Worm (Caenorhabditis elegans): Measurements from ENCODE around the gene pam-1.

The pam-1 gene

DNA sequence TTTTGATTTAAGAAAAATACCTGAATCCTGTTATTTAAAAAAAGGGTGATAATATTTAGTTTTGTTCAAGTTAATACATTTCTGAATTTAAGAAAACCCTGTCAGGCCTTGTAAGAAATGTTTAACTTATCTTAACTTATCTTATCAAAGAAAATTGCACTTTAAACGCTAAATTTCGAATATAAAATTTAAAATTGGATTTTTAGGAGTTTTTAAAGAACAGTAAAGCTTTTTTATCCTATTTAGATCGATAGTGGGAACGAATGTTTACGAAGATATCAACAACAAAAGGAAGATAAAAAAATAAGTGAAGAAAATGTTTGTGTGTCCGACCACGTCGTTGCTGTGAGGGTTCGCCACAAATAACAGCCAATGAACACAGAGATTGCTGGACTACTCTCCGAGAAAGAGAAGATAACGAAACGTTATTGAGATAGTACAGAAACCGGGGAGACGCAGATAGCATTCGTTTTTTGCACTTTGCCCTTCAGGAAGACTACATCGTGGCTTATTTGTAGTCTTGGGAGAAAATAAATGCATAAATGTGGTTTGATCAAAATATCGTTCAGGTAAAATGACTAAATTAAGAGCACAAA lies 2.4 kb upstream of the pam-1 start, which contains the start of gene dif-1:
Gene dif-1 (minus strand): TSS at position 51 of the 596 bp plus-strand sequence.
- no peak for TF ChIP-seq unc-62 (GFP tag; optimal IDR thresholded peaks at IDR 0.05)

DNA sequence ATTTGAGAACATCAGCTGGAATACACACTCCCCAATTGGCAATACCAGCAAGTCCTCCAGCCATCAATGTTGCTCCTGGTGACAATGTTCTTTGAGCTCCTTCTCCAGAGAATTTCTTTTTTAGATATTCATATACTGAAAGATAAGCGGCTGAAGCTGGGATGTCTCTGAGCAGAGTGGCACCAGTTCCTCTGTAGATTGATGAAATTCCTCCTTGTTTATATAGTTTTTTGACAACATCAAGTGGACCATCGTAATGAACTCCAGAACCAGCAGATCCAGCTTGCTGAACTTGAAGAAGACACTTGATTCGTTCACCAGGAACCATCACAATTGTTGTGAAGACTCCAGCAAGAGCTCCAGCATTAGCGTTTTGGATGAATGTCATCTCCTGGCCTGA lies 1.5 kb upstream of the pam-1 start:
- TF ChIP-seq unc-62 (GFP tag; optimal IDR thresholded peaks at IDR 0.05), result no peak

DNA sequence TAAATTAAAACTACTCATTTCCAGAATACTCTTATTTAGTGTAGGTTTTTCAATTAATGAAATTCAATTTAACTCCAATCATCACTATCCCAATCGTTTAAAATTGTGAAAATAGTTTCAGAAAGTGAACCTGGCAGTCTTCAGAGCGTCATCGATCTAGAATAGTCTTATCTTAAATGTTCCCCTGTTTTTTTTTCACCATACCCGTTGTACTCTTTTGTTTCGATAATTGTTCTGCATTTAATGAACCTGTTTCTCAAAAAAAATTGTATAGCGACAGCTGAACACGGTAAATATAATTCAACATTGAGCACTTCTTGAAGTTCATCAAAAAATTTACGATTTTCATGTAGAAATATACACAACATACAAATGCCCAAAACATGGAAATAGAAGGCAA lies 642 bp upstream of the pam-1 start:
- no peak for TF ChIP-seq unc-62 (GFP tag; optimal IDR thresholded peaks at IDR 0.05)

DNA sequence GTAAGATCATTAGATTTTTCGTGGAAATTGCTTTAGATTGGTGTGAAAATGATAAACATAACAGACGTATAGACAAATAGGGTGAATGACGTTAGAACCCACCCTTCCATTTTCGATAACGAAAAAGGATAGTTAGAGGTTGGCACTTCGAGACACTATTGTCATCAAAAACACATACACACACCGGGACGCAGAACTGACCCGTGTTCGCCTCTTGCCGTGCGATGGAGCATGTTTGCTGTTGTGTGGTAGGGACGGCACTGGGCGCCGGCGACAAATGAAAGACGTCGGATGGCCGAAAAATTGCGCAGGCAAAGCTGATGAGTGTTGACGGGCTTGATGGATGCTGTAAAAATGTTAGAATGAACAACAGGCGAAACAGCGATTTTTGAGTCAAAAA lies 768 bp downstream of the pam-1 start:
- no peak for TF ChIP-seq unc-62 (GFP tag; optimal IDR thresholded peaks at IDR 0.05)

DNA sequence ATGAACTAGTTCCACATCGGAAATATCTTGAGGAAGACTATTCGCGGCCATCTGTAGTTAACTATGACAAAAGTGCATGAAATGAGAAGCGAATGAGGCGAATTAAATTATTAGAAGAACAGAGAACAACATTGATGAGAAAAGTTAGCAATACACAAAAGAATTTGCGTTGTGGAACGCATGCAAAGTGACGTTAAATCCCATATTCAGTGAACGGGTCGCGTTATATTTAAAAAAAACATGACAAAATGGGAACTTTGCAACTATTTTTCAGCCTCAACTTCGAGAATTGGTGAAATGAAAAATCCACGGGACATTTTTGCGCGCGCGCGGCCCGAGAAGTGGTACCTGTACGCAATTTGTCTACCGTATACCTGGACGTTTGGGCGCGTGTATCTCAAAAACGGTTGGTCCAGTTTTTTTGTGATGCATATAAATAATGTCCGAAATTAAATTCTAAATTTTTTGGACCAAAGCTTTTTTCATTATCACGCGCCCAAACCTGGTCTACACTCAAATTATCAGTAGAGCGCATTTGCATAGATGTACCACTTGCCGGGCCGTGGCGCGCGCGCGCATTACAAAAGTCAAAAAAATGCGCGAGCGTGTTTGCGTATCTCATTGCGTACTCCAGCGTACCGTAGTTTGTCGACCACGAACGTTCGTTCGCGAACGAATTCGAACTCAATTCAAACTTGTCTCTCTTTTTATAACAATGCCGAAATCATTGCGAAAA lies 2.6 kb downstream of the pam-1 start, which contains the start of the genes cdd-2 and oef-1:
Gene cdd-2 (minus strand): TSS at position 51 of the 736 bp plus-strand sequence.
Gene oef-1 (plus strand): TSS at position 575 of the 736 bp plus-strand sequence.
- TF ChIP-seq unc-62 (GFP tag; optimal IDR thresholded peaks at IDR 0.05), result no peak

DNA sequence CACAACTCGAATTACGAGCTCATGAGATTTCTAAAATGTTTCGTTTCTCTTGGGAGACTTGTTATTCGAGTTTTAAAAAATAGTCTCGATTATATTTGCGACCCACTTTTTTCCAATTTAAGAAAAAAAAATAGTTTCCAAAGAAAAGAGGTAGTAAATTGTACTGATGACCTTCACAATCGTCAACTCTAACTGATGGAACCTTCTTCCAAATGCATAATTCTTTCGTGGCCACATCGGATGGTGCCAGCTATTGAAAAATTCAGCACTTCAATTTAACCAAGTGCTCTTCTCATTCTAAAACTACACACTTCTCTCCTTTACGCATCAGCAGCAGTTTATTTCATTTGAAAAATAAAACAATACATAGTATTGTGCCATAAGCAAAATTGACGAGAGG lies 7.0 kb downstream of the pam-1 start:
- no peak for TF ChIP-seq unc-62 (GFP tag; optimal IDR thresholded peaks at IDR 0.05)

DNA sequence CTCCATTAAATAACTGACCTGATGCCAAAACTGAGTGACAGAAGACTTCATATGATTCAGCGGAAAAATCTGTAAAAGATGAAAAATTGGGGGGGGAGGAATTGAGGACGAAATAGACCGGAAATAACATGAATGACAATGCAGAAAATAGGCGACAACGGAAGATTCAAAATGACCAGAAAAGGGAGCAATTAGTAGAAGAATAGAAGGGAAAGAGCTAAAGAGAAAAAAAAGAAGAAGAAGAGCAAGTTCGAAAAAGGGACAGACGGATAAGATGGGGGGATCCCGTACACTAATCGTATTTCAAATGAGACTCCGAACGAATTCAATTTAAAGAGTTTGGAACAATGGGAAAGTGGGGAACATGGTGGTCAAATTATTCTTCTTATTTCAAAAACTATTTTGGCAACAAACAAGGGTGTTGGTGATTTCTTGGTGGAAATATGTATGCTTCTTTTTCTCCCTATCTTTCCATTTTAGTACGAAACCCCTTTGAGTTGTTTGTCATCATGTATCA lies 8.1 kb downstream of the pam-1 start, which contains the start of gene R05G6.10:
Gene R05G6.10 (minus strand): TSS at position 51 of the 517 bp plus-strand sequence.
- no peak for TF ChIP-seq unc-62 (GFP tag; optimal IDR thresholded peaks at IDR 0.05)

DNA sequence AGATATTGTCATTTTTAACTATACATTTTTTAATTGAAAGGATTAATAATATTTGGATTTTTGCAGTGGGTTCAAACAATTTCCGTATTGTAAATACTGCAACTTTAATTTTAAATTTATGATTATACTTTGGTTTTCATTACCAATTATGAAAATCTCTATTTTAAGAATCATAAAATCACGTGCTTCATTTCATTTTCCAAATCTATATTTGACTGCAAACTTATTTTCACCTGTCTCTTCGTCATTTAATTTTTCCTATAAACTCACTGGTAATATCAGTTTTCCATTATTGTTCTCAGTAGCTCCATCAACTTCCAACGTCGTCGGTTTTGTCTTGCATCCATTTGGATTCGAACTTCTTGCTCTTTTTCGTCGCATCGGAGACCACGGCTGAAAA lies 18.3 kb downstream of the pam-1 start, which contains the start of gene R05G6.1:
Gene R05G6.1 (plus strand): TSS at position 301 of the 400 bp plus-strand sequence.
- TF ChIP-seq unc-62 (GFP tag; optimal IDR thresholded peaks at IDR 0.05), result no peak

DNA sequence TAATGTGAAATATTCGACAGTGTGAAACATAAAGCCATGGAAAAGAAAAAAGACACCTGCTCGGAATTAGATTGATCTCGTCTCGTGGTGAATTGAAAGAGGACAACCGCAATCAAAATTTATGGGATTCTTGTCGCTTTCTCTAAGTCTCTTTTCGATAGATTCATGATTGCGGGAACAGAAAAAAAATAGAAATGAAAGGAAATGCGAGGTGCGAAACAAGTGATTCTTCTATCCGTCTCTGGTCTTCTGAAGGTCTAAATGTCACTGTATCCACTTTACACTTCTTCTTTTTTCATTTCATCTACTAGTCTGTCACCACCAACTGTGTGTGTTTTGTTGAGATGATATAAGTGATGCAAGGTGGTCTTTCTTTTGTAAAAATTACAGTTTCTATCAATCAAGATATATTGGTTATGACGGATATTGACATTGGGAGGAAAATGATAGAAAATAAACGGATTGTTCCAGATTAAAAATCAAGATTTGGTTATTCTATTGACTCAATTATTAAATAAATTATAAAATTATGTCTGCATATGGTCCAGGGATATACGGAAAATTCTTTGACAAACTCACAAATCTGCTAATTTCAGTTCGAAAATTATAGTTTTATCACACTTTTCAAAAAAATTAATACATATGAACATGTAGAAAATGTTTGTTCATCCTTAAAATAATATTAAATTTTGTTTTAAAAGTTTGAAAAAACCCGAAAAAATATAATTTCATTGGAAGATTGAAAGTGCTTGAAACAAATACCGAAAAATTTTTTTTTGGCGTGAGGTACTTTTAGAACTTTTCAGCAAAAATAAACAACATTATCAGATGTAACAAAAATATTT lies 20.2 kb downstream of the pam-1 start:
- no peak for TF ChIP-seq unc-62 (GFP tag; optimal IDR thresholded peaks at IDR 0.05)

DNA sequence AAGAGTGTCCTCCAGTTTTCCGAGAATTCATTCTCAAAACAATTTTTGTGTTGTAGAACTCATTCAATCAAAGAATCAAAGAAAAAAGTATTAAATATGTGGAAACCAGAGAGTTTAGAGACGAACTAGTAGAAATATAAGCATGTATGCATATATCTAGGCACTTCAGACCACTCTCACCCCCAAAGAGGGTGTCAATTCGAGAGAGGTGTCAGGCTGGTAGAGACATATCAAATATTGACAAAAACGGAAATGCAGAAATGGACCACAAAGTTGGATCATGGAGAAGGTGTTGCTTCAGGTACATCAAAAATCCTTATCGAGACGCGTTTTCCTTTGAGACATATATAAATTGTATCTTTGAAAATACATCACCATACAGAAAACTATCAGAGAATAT lies 26.9 kb downstream of the pam-1 start:
- no peak for TF ChIP-seq unc-62 (GFP tag; optimal IDR thresholded peaks at IDR 0.05)

DNA sequence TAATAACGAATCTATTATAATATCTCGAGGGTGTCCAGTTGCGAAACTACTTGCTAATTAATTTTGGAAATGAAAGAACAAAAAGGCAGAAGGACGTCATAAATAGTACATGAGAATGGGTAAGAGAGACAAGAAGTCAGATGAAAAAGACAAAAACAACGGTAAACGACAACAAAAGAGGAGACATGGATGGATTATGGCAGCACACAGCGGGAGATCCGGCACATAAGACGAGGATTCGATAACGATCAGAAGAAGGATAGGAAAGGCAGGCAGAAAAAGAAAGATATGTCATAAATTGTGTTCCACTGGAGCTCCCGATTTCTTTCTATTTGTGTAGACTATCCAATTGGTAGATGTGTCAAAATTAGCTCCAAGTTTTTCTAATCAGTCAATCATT lies 29.0 kb downstream of the pam-1 start:
- TF ChIP-seq unc-62 (GFP tag; optimal IDR thresholded peaks at IDR 0.05), result no peak

DNA sequence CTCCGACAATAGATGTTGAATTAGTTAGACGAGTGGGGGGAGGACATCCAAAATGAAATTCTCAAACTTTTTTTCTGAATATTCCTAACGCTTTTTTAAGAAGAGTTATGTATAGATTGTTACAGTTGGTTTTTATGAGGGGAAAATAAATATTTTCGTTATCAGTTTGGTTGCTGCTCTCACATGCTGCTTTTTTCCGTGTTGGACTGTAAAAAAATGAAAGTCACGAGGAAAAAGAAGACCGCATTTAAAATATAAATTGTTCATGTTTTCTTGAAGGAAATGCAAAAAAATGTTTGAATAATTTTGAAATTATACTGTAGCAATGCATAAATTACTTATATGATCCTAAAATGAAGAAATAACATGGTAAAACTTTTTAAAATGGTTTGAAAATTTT lies 29.8 kb downstream of the pam-1 start:
- TF ChIP-seq unc-62 (GFP tag; optimal IDR thresholded peaks at IDR 0.05), result no peak

DNA sequence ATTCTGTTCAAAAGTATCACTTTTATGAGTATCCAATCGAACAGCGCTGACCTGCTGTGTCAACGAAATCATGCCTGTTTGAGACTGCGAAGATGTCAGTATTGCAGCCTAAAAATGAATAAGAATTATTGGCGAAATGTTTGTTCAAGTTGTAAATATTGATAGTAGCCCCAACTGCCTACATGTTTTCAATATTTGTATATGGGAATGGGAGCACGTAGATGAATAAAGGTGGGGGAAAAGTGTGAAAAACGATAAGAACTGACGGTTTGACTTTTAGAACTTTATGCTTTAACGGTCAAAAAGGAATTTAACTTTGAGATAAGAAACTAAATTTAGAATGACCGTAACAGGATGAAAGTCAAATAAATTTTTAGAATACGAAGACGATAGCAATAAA lies 30.4 kb downstream of the pam-1 start:
- TF ChIP-seq unc-62 (GFP tag; optimal IDR thresholded peaks at IDR 0.05), result no peak

DNA sequence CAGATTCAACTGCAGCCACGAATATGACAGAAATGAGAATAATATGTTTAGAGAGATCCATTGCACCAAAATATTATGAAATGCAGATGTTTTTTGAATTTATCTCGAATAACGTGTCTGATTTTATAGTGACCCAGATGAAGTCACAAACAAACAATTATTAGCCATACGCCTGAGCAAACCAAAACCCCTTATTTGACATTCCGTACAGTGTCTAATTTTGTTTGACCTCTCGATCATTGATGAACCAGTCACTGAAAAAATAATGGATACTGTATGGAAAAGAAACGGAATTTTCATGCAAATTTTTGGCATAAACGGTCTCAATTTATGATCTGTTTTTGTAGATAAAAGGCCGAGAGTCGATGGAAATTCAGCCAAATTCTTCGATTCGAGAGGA lies 34.4 kb downstream of the pam-1 start, which contains the start of the genes R05G6.9 and R05G6.3:
Gene R05G6.9 (minus strand): TSS at position 101 of the 400 bp plus-strand sequence.
Gene R05G6.3 (plus strand): TSS at position 386 of the 400 bp plus-strand sequence.
- TF ChIP-seq unc-62 (GFP tag; optimal IDR thresholded peaks at IDR 0.05), result no peak

DNA sequence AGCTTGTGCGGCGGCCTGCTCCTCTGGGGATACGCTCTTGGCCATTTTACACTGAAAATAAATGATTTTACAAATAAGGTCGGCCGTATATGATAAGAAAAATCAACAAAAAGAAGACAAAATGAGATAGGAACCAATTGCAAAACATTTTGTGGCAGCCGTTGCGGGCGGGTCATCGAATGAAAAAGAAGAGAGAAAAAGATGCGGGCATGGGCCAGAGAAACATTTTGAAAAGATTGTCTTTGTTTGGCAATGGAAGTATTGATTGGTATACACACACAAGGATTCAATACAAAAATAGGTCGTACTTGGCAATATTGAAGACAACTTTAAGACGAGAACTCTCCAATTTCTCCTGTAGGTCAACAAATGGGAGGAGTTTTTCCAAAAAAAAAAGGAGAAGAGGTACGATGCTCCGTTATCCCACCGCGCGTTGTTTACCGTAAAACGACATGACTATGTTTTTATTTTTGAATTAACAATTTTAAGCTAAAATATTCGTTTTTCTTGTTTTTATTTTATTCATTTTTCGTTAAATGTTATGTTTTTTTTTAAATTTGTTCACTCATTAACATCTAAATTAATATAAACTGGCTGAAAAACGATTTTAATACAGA lies 37.9 kb downstream of the pam-1 start, which contains the start of the genes plc-4 and R05G6.4:
Gene plc-4 (minus strand): TSS at position 51 of the 617 bp plus-strand sequence.
Gene R05G6.4 (plus strand): TSS at position 617 of the 617 bp plus-strand sequence.
- no peak for TF ChIP-seq unc-62 (GFP tag; optimal IDR thresholded peaks at IDR 0.05)
